Worm (Caenorhabditis elegans): ENCODE measurements around the gene clec-213.

DNA sequence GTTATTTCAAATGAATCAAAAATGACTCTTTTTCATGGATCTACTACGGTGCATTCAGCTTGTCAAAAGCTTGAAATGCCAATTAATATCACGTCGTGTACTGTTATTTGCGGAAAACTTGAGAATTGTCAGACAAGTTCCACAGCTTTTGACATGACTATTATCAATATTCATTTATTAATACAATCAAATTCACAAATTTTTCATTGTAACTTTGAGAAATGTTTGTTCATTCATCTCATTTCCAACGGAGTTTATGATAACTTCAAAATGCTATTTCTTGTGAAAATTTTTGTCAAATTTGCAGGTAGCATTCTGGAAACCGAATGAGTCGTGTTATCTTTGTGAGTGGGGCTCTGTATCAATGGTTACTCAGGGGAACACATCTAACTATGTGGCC is 13.2 kb downstream of the clec-213 start, which contains the start of gene C50E3.15:
- TF ChIP-seq ceh-36 (tag; optimal IDR thresholded peaks at IDR 0.05) (no peak), scrt-1 (GFP tag; IDR thresholded peaks at IDR 0.05) (no peak), flt-1 (GFP tag; IDR thresholded peaks at IDR 0.05) (no peak), ets-7 (tag; optimal IDR thresholded peaks at IDR 0.05) (no peak)

Data from whole organism, early embryonic.